Fruit fly (Drosophila melanogaster) whole organism, embryonic: ENCODE data around the gene Hrb27C.
A peak's percentile ranks its signal among the peaks of the same experiment; 100 is the strongest.

ENCODE experiments used
- Abd-B ChIP-seq: fragments of 200-800 bp; sonication (Bioruptor generic); optimal IDR thresholded peaks from 2 replicates; lab custom pipeline; 2018; ENCODE audit warnings: missing biosample characterization, mild to moderate bottlenecking, missing genetic modification characterization, moderate library complexity
- CG10209 ChIP-seq: fragments of 200-800 bp; sonication (Bioruptor generic); optimal IDR thresholded peaks from 3 replicates; lab custom pipeline; 2017; ENCODE audit warnings: missing biosample characterization, mild to moderate bottlenecking, missing genetic modification characterization, missing genetic modification reagents
- CG11093 ChIP-seq: fragments of 200-800 bp; sonication (Bioruptor generic); IDR thresholded peaks from 3 replicates; pipeline ENCODE4 v1.3.6; 2022; ENCODE audit warnings: missing biosample characterization, missing genetic modification characterization
- CG11695 ChIP-seq: fragments of 200-800 bp; sonication (Bioruptor generic); IDR thresholded peaks from 3 replicates; pipeline ENCODE4 v1.3.6; 2022; ENCODE audit warnings: missing biosample characterization, missing genetic modification characterization
- CG13775 ChIP-seq: fragments of 200-800 bp; sonication (Bioruptor generic); optimal IDR thresholded peaks from 3 replicates; lab custom pipeline; 2017; ENCODE audit warnings: missing biosample characterization, mild to moderate bottlenecking, missing genetic modification characterization
- CG13894 ChIP-seq: fragments of 200-800 bp; sonication (Bioruptor generic); optimal IDR thresholded peaks from 3 replicates; lab custom pipeline; 2018; ENCODE audit warnings: missing biosample characterization, mild to moderate bottlenecking, missing genetic modification characterization, moderate library complexity
- CG15269 ChIP-seq: fragments of 200-800 bp; sonication (Bioruptor generic); optimal IDR thresholded peaks from 2 replicates; lab custom pipeline; 2018; ENCODE audit warnings: missing biosample characterization, mild to moderate bottlenecking, missing genetic modification characterization, moderate library complexity
- CG15601 ChIP-seq: fragments of 200-800 bp; sonication (Bioruptor generic); optimal IDR thresholded peaks from 3 replicates; lab custom pipeline; 2019; ENCODE audit warnings: missing biosample characterization, mild to moderate bottlenecking, missing genetic modification characterization, moderate library complexity
- CG17385 ChIP-seq: fragments of 200-800 bp; sonication (Bioruptor generic); optimal IDR thresholded peaks from 3 replicates; lab custom pipeline; 2018; ENCODE audit warnings: missing biosample characterization, mild to moderate bottlenecking, missing genetic modification characterization
- CG17829 ChIP-seq: fragments of 200-800 bp; optimal IDR thresholded peaks from 2 replicates; lab custom pipeline; 2019; ENCODE audit warnings: missing biosample characterization, mild to moderate bottlenecking, missing genetic modification characterization, moderate library complexity
- CG2116 ChIP-seq: fragments of 200-800 bp; sonication (Bioruptor generic); optimal IDR thresholded peaks from 3 replicates; lab custom pipeline; 2018; ENCODE audit warnings: missing biosample characterization, mild to moderate bottlenecking, missing genetic modification characterization
- CG33213 ChIP-seq: fragments of 200-800 bp; sonication (Bioruptor generic); optimal IDR thresholded peaks from 3 replicates; lab custom pipeline; 2016; ENCODE audit warnings: missing biosample characterization, missing genetic modification characterization
- CG33557 ChIP-seq: fragments of 200-800 bp; sonication (Bioruptor generic); optimal IDR thresholded peaks from 2 replicates; lab custom pipeline; 2019; ENCODE audit warnings: missing biosample characterization, mild to moderate bottlenecking, missing genetic modification characterization, moderate library complexity
- CG4360 ChIP-seq: fragments of 200-800 bp; sonication (Bioruptor generic); IDR thresholded peaks from 2 replicates; pipeline ENCODE4 v1.3.6; 2022; ENCODE audit warnings: missing biosample characterization, missing genetic modification characterization
- CG5245 ChIP-seq: fragments of 200-800 bp; sonication (Bioruptor generic); optimal IDR thresholded peaks from 3 replicates; lab custom pipeline; 2016; ENCODE audit warnings: missing biosample characterization, missing genetic modification characterization
- CG7372 ChIP-seq: fragments of 200-800 bp; sonication (Bioruptor generic); IDR thresholded peaks from 2 replicates; pipeline ENCODE4 v1.3.6; 2022; ENCODE audit warnings: missing biosample characterization, missing genetic modification characterization
- CG9797 ChIP-seq: fragments of 200-800 bp; sonication (Bioruptor generic); optimal IDR thresholded peaks from 3 replicates; lab custom pipeline; 2018; ENCODE audit warnings: missing biosample characterization, mild to moderate bottlenecking, missing genetic modification characterization
- CHES-1-like ChIP-seq: fragments of 200-800 bp; sonication (Bioruptor generic); optimal IDR thresholded peaks from 2 replicates; lab custom pipeline; 2016; ENCODE audit warnings: missing biosample characterization, missing genetic modification characterization
- Chrac-16 ChIP-seq: fragments of 200-800 bp; sonication (Bioruptor generic); optimal IDR thresholded peaks from 3 replicates; lab custom pipeline; 2016; ENCODE audit warnings: missing biosample characterization, missing genetic modification characterization
- Dek ChIP-seq: fragments of 200-800 bp; sonication (Bioruptor generic); optimal IDR thresholded peaks from 3 replicates; lab custom pipeline; 2019; ENCODE audit warnings: missing biosample characterization, mild to moderate bottlenecking, missing genetic modification characterization, moderate library complexity
- Doc2 ChIP-seq: fragments of 200-800 bp; sonication (Bioruptor generic); IDR thresholded peaks from 2 replicates; pipeline ENCODE4 v1.3.6; 2022; ENCODE audit warnings: missing biosample characterization, missing genetic modification characterization
- Dref ChIP-seq: fragments of 200-800 bp; sonication (Bioruptor generic); IDR thresholded peaks from 2 replicates; pipeline ENCODE4 v1.3.6; 2022; ENCODE audit warnings: missing biosample characterization, missing genetic modification characterization
- Gug ChIP-seq: fragments of 200-800 bp; sonication (Bioruptor generic); IDR thresholded peaks from 4 replicates; pipeline ENCODE4 v1.3.6; 2022; ENCODE audit warnings: missing biosample characterization, missing genetic modification characterization
- MESR4 ChIP-seq: fragments of 200-800 bp; sonication (Bioruptor generic); optimal IDR thresholded peaks from 2 replicates; lab custom pipeline; 2018; ENCODE audit warnings: missing biosample characterization, mild to moderate bottlenecking, missing genetic modification characterization, moderate library complexity
- Myb ChIP-seq: fragments of 200-800 bp; sonication (Bioruptor generic); optimal IDR thresholded peaks from 2 replicates; lab custom pipeline; 2016; ENCODE audit warnings: missing biosample characterization, missing genetic modification characterization
- Nf-YA ChIP-seq: fragments of 200-800 bp; sonication (Bioruptor generic); IDR thresholded peaks from 2 replicates; pipeline ENCODE4 v1.3.6; 2022; ENCODE audit warnings: missing biosample characterization, missing genetic modification characterization
- Ptx1 ChIP-seq: fragments of 200-800 bp; sonication (Bioruptor generic); IDR thresholded peaks from 2 replicates; pipeline ENCODE4 v1.3.6; 2022; ENCODE audit warnings: missing biosample characterization, missing genetic modification characterization
- Ravus ChIP-seq: fragments of 200-800 bp; sonication (Bioruptor generic); IDR thresholded peaks from 2 replicates; pipeline ENCODE4 v1.3.6; 2022; ENCODE audit warnings: missing biosample characterization, missing genetic modification characterization
- Rx ChIP-seq: fragments of 200-800 bp; sonication (Bioruptor generic); IDR thresholded peaks from 2 replicates; pipeline ENCODE4 v1.3.6; 2022; ENCODE audit warnings: missing biosample characterization, missing genetic modification characterization
- Scr ChIP-seq: fragments of 200-800 bp; sonication (Bioruptor generic); IDR thresholded peaks from 2 replicates; pipeline ENCODE4 v1.3.6; 2022; ENCODE audit warnings: missing biosample characterization, missing genetic modification characterization; ENCODE audit not compliant: partially characterized antibody
- Xbp1 ChIP-seq: fragments of 200-800 bp; sonication (Bioruptor generic); optimal IDR thresholded peaks from 3 replicates; lab custom pipeline; 2016; ENCODE audit warnings: missing biosample characterization, mild to moderate bottlenecking, missing genetic modification characterization
- amos ChIP-seq: fragments of 200-800 bp; sonication (Bioruptor generic); IDR thresholded peaks from 2 replicates; pipeline ENCODE4 v1.3.6; 2022; ENCODE audit warnings: missing biosample characterization, missing genetic modification characterization; ENCODE audit not compliant: partially characterized antibody
- az2 ChIP-seq: fragments of 200-800 bp; sonication (Bioruptor generic); optimal IDR thresholded peaks from 3 replicates; lab custom pipeline; 2016; ENCODE audit warnings: missing biosample characterization, missing genetic modification characterization
- bcd ChIP-seq: fragments of 200-800 bp; sonication (Bioruptor generic); optimal IDR thresholded peaks from 2 replicates; lab custom pipeline; 2017; ENCODE audit warnings: missing biosample characterization, mild to moderate bottlenecking, missing genetic modification characterization
- fd96Cb ChIP-seq: fragments of 200-800 bp; sonication (Bioruptor generic); optimal IDR thresholded peaks from 2 replicates; lab custom pipeline; 2018; ENCODE audit warnings: missing biosample characterization, mild to moderate bottlenecking, missing genetic modification characterization, moderate library complexity
- fu2 ChIP-seq: fragments of 200-800 bp; sonication (Bioruptor generic); optimal IDR thresholded peaks from 2 replicates; lab custom pipeline; 2016; ENCODE audit warnings: missing biosample characterization, missing genetic modification characterization
- gcm ChIP-seq: fragments of 200-800 bp; sonication (Bioruptor generic); optimal IDR thresholded peaks from 2 replicates; lab custom pipeline; 2019; ENCODE audit warnings: missing biosample characterization, mild to moderate bottlenecking, missing genetic modification characterization, moderate library complexity
- gt ChIP-seq: fragments of 200-800 bp; sonication (Bioruptor generic); IDR thresholded peaks from 2 replicates; pipeline ENCODE4 v1.3.6; 2022; ENCODE audit warnings: missing biosample characterization, missing genetic modification characterization
- hbn ChIP-seq: fragments of 200-800 bp; sonication (Bioruptor generic); IDR thresholded peaks from 2 replicates; pipeline ENCODE4 v1.3.6; 2022; ENCODE audit warnings: missing biosample characterization, missing genetic modification characterization; ENCODE audit not compliant: partially characterized antibody
- inv ChIP-seq: fragments of 200-800 bp; sonication (Bioruptor generic); IDR thresholded peaks from 2 replicates; pipeline ENCODE4 v1.3.6; 2022; ENCODE audit warnings: missing biosample characterization, missing genetic modification characterization; ENCODE audit not compliant: partially characterized antibody
- kah ChIP-seq: fragments of 200-800 bp; sonication (Bioruptor generic); optimal IDR thresholded peaks from 2 replicates; lab custom pipeline; 2018; ENCODE audit warnings: missing biosample characterization, mild to moderate bottlenecking, missing genetic modification characterization
- kni ChIP-seq: fragments of 200-800 bp; sonication (Bioruptor generic); optimal IDR thresholded peaks from 3 replicates; lab custom pipeline; 2017; ENCODE audit warnings: mild to moderate bottlenecking, missing biosample characterization, missing genetic modification reagents, missing genetic modification characterization
- lbe ChIP-seq: fragments of 200-800 bp; sonication (Bioruptor generic); optimal IDR thresholded peaks from 2 replicates; lab custom pipeline; 2016; ENCODE audit warnings: missing biosample characterization, mild to moderate bottlenecking, missing genetic modification characterization
- maf-S ChIP-seq: fragments of 200-800 bp; sonication (Bioruptor generic); optimal IDR thresholded peaks from 2 replicates; lab custom pipeline; 2016; ENCODE audit warnings: missing biosample characterization, missing genetic modification characterization
- mirr ChIP-seq: fragments of 200-800 bp; sonication (Bioruptor generic); optimal IDR thresholded peaks from 3 replicates; lab custom pipeline; 2018; ENCODE audit warnings: missing biosample characterization, mild to moderate bottlenecking, missing genetic modification characterization
- shn ChIP-seq: fragments of 200-800 bp; sonication (Bioruptor generic); optimal IDR thresholded peaks from 3 replicates; lab custom pipeline; 2016; ENCODE audit warnings: missing biosample characterization, missing genetic modification characterization
- tap ChIP-seq: fragments of 200-800 bp; optimal IDR thresholded peaks from 3 replicates; lab custom pipeline; 2019; ENCODE audit warnings: missing biosample characterization, mild to moderate bottlenecking, missing genetic modification characterization, moderate library complexity
- tll ChIP-seq, 2 experiments: fragments of 200-800 bp in 1 of 2; fragments of >200 bp in 1 of 2; sonication (Bioruptor generic) in 1 of 2; optimal IDR thresholded peaks; 2 replicates each; lab custom pipeline; 2017 to 2019; ENCODE audit warnings: missing biosample characterization in 2 of 2, missing genetic modification characterization in 2 of 2, mild to moderate bottlenecking in 1 of 2, moderate library complexity in 1 of 2
- toy ChIP-seq: fragments of 200-800 bp; sonication (Bioruptor generic); IDR thresholded peaks from 2 replicates; pipeline ENCODE4 v1.3.6; 2022; ENCODE audit warnings: missing biosample characterization, missing genetic modification characterization
- wor ChIP-seq: fragments of 200-800 bp; sonication (Bioruptor generic); IDR thresholded peaks from 2 replicates; pipeline ENCODE4 v1.3.6; 2022; ENCODE audit warnings: missing biosample characterization, missing genetic modification characterization
- z ChIP-seq: fragments of 200-800 bp; sonication (Bioruptor generic); IDR thresholded peaks from 3 replicates; pipeline ENCODE4 v1.3.6; 2022; ENCODE audit warnings: missing biosample characterization, missing genetic modification characterization

Hrb27C gene

dm6 chr2L:6956725-6957124, 36.2 kb downstream of the Hrb27C start, which contains the start of the genes CG13775 and CG3430 (continued):
- TF ChIP-seq CG17829 (tag; lab: Kevin White, UChicago) = peak; percentile 42
- no peak for TF ChIP-seq gt (GFP tag; lab: Robert Waterston, UW)
- TF ChIP-seq fd96Cb (tag; lab: Kevin White, UChicago) = no peak
- TF ChIP-seq kah (GFP tag; lab: Kevin White, UChicago) = no peak
- peak; percentile 65 for TF ChIP-seq hbn
- no peak for TF ChIP-seq CG13894 (tag; lab: Kevin White, UChicago)
- no peak for TF ChIP-seq Doc2
- peak; percentile 67 for TF ChIP-seq Scr (GFP tag; lab: Robert Waterston, UW)
- no peak for TF ChIP-seq CG15601
- TF ChIP-seq CG11695 = no peak
- TF ChIP-seq Gug (GFP tag; lab: Robert Waterston, UW) = peak; percentile 16; the same call in 1 of the 4 replicates
- no peak for TF ChIP-seq Ravus (GFP tag; lab: Robert Waterston, UW)
- no peak for TF ChIP-seq tap (tag; lab: Kevin White, UChicago)
- TF ChIP-seq amos (GFP tag; lab: Robert Waterston, UW) = peak; percentile 78
- TF ChIP-seq inv (GFP tag; lab: Robert Waterston, UW) = peak; percentile 48; the same call in 1 of the 2 replicates
- TF ChIP-seq Xbp1 = peak; percentile 19
- peak; percentile 54 for TF ChIP-seq CG2116 (GFP tag; lab: Kevin White, UChicago)
- TF ChIP-seq CG7372 (GFP tag; lab: Robert Waterston, UW) = no peak
- TF ChIP-seq Dek = no peak
- peak; percentile 100 for TF ChIP-seq CG13775 (GFP tag; lab: Kevin White, UChicago)
- peak; percentile 10 for TF ChIP-seq CG33557 (GFP tag; lab: Kevin White, UChicago)
- TF ChIP-seq wor (GFP tag; lab: Robert Waterston, UW) = no peak
- TF ChIP-seq CG33213 (GFP tag; lab: Kevin White, UChicago) = peak; percentile 7
- no peak for TF ChIP-seq Abd-B (GFP tag; lab: Kevin White, UChicago)
- peak; percentile 56 for TF ChIP-seq CHES-1-like (GFP tag; lab: Kevin White, UChicago)
- TF ChIP-seq CG4360 (GFP tag; lab: Robert Waterston, UW) = no peak
- TF ChIP-seq z (GFP tag; lab: Robert Waterston, UW) = no peak
- peak; percentile 81 for TF ChIP-seq Dref (GFP tag; lab: Robert Waterston, UW)
- peak; percentile 22 for TF ChIP-seq CG10209 (GFP tag; lab: Kevin White, UChicago)
- peak; percentile 28 for TF ChIP-seq mirr (GFP tag; lab: Kevin White, UChicago)
- TF ChIP-seq shn (GFP tag; lab: Kevin White, UChicago) = peak; percentile 33
- peak; percentile 41 for TF ChIP-seq Myb (GFP tag; lab: Kevin White, UChicago)
- peak; percentile 39 for TF ChIP-seq CG17385 (GFP tag; lab: Kevin White, UChicago)
- TF ChIP-seq MESR4 = peak; percentile 49
- TF ChIP-seq Ptx1 (GFP tag; lab: Robert Waterston, UW) = no peak
- TF ChIP-seq kni = no peak
- no peak for TF ChIP-seq tll (GFP tag; optimal IDR thresholded peaks at IDR 0.05; lab: Kevin White, UChicago)
- TF ChIP-seq bcd (GFP tag; lab: Kevin White, UChicago) = no peak
- TF ChIP-seq CG5245 (GFP tag; lab: Kevin White, UChicago) = no peak
- TF ChIP-seq lbe (GFP tag; lab: Kevin White, UChicago) = no peak
- TF ChIP-seq fu2 (GFP tag; lab: Kevin White, UChicago) = no peak
- TF ChIP-seq maf-S (GFP tag; lab: Kevin White, UChicago) = no peak
- no peak for TF ChIP-seq gcm (GFP tag; lab: Kevin White, UChicago)
- no peak for TF ChIP-seq Nf-YA (GFP tag; lab: Robert Waterston, UW)
- TF ChIP-seq CG11093 (GFP tag; lab: Robert Waterston, UW) = no peak
- no peak for TF ChIP-seq az2
- TF ChIP-seq toy (GFP tag; lab: Robert Waterston, UW) = no peak
- TF ChIP-seq Chrac-16 (GFP tag; lab: Kevin White, UChicago) = peak; percentile 29
- TF ChIP-seq Rx (GFP tag; lab: Robert Waterston, UW) = no peak
- no peak for TF ChIP-seq CG15269
- peak; percentile 13 for TF ChIP-seq CG9797 (GFP tag; lab: Kevin White, UChicago)
